Worm (Caenorhabditis elegans): Measurements from ENCODE around the gene cdk-11.1.
A peak's percentile ranks its signal among the peaks of the same experiment; 100 is the strongest.

Gene cdk-11.1

DNA sequence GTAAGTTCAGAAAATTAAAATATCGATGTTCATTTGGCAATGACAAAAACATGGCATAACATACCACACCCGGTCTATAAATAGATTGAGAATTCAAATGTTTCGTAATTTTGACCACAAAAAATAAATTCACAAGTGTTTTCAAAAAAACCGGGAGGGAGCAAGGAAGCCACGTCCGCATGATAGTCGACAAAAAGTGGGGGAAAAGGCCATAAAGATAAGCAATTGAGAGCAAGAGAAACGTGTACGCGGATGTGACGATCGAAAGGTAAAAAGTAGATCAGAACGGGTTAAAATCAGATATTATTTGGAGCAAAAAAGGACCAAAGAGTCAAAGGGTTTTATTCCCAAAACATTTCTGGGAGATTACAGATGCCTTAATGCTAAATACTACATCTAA, 4.3 kb upstream of the cdk-11.1 start (continued):
- TF ChIP-seq nhr-41 (GFP tag; IDR thresholded peaks at IDR 0.05) = no peak
- TF ChIP-seq unc-39 (tag; optimal IDR thresholded peaks at IDR 0.05) = no peak
- no peak for TF ChIP-seq ceh-28 (tag; optimal IDR thresholded peaks at IDR 0.05)
- peak; percentile 62 for TF ChIP-seq dve-1 (tag; optimal IDR thresholded peaks at IDR 0.05; ENCODE audit: insufficient read depth)
- no peak for TF ChIP-seq skn-1 (tag; optimal IDR thresholded peaks at IDR 0.05)
- no peak for TF ChIP-seq duxl-1 (tag; optimal IDR thresholded peaks at IDR 0.05; ENCODE audit: poor library complexity)
- no peak for TF ChIP-seq ztf-11 (tag; optimal IDR thresholded peaks at IDR 0.05)
- no peak for TF ChIP-seq fos-1 (tag; optimal IDR thresholded peaks at IDR 0.05)
- TF ChIP-seq ceh-62 (tag; optimal IDR thresholded peaks at IDR 0.05) = no peak
- peak; percentile 61 for TF ChIP-seq hlh-11 (tag; optimal IDR thresholded peaks at IDR 0.05)
- no peak for TF ChIP-seq R02D3.7 (tag; optimal IDR thresholded peaks at IDR 0.05)
- no peak for TF ChIP-seq mep-1 (tag; optimal IDR thresholded peaks at IDR 0.05)
- TF ChIP-seq aha-1 (tag) = no peak
- TF ChIP-seq hlh-30 (tag; optimal IDR thresholded peaks at IDR 0.05; ENCODE audit: insufficient read depth) = no peak
- TF ChIP-seq gei-8 (GFP tag; optimal IDR thresholded peaks at IDR 0.05) = no peak
- TF ChIP-seq sdz-12 (GFP tag; optimal IDR thresholded peaks at IDR 0.05) = no peak
- TF ChIP-seq ceh-20 (GFP tag; IDR thresholded peaks at IDR 0.05) = no peak
- no peak for TF ChIP-seq F26F4.8 (GFP tag; conservative IDR thresholded peaks at IDR 0.05)
- no peak for TF ChIP-seq lin-39 (tag; optimal IDR thresholded peaks at IDR 0.05)
- no peak for TF ChIP-seq madf-9 (GFP tag; conservative IDR thresholded peaks at IDR 0.05)
- TF ChIP-seq lin-29 (GFP tag; IDR thresholded peaks at IDR 0.05) = no peak
- no peak for TF ChIP-seq nhr-25 (tag; optimal IDR thresholded peaks at IDR 0.05; ENCODE audit: borderline replicate concordance, insufficient read depth)
- TF ChIP-seq nhr-42 (GFP tag; IDR thresholded peaks at IDR 0.05) = no peak
- no peak for TF ChIP-seq Y105C5A.15 (GFP tag; IDR thresholded peaks at IDR 0.05)
- TF ChIP-seq T26A8.4 (GFP tag; IDR thresholded peaks at IDR 0.05) = no peak
- no peak for TF ChIP-seq set-16 (GFP tag; IDR thresholded peaks at IDR 0.05)
- no peak for TF ChIP-seq spr-3 (GFP tag; optimal IDR thresholded peaks at IDR 0.05)

DNA sequence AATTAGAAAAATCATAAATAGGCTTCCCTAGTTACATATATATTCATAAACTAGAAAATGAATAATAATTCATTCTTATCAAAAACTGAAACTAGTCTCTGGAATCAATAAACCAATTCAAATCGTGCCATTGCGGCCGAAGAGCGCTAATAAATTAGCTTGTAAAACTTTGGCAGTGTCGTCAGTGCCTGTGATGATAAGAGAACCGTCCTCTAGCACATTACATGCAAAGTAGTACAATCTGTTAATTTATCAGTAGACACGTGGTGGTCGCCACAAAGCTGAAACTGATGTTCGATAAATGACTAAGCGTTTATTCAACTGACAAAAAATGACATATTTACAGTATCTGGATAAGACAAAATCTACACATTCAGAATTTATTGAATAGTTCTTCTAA, 3.4 kb upstream of the cdk-11.1 start:
- TF ChIP-seq mdl-1 (tag; optimal IDR thresholded peaks at IDR 0.05) (peak in 1 of 2 experiments; percentile 61), nhr-237 (tag; optimal IDR thresholded peaks at IDR 0.05) (no peak), lin-39 (tag; optimal IDR thresholded peaks at IDR 0.05) (no peak), hlh-30 (tag; optimal IDR thresholded peaks at IDR 0.05; ENCODE audit: insufficient read depth) (peak; percentile 17), mes-2 (tag; optimal IDR thresholded peaks at IDR 0.05; ENCODE audit: poor library complexity, severe bottlenecking) (no peak), ztf-7 (tag; optimal IDR thresholded peaks at IDR 0.05) (no peak), egl-43 (GFP tag; IDR thresholded peaks at IDR 0.05) (no peak), lim-7 (GFP tag; IDR thresholded peaks at IDR 0.05) (no peak), T20F7.1 (GFP tag; optimal IDR thresholded peaks at IDR 0.05) (peak; percentile 20), lin-1 (GFP tag; IDR thresholded peaks at IDR 0.05) (peak; percentile 84), nhr-77 (tag; optimal IDR thresholded peaks at IDR 0.05) (peak; percentile 21), ama-1 (optimal IDR thresholded peaks at IDR 0.05) (no peak), dmd-6 (GFP tag; IDR thresholded peaks at IDR 0.05) (peak; percentile 92), ZK337.2 (GFP tag; IDR thresholded peaks at IDR 0.05) (no peak), ceh-44 (GFP tag; IDR thresholded peaks at IDR 0.05) (no peak), ceh-20 (GFP tag; IDR thresholded peaks at IDR 0.05) (peak; percentile 82), dpl-1 (GFP tag; optimal IDR thresholded peaks at IDR 0.05) (no peak), daf-16 (GFP tag; optimal IDR thresholded peaks at IDR 0.05) (no peak), daf-16 (tag; optimal IDR thresholded peaks at IDR 0.05) (peak; percentile 66), F10B5.3 (tag; optimal IDR thresholded peaks at IDR 0.05) (no peak), zfp-3 (GFP tag; conservative IDR thresholded peaks at IDR 0.05) (no peak), aha-1 (tag) (no peak), ZK546.5 (tag; optimal IDR thresholded peaks at IDR 0.05) (no peak), F44E2.7 (GFP tag; IDR thresholded peaks at IDR 0.05) (no peak), rbr-2 (tag; optimal IDR thresholded peaks at IDR 0.05) (no peak), dve-1 (tag; optimal IDR thresholded peaks at IDR 0.05; ENCODE audit: insufficient read depth) (peak; percentile 76), hmg-1.1 (GFP tag; IDR thresholded peaks at IDR 0.05) (no peak), unc-62 (GFP tag; optimal IDR thresholded peaks at IDR 0.05 in 1 of 2) (peak in 1 of 2 experiments; percentile 26), unc-62 (tag; optimal IDR thresholded peaks at IDR 0.05) (no peak), lin-29 (GFP tag; IDR thresholded peaks at IDR 0.05) (no peak), cey-2 (tag; optimal IDR thresholded peaks at IDR 0.05; ENCODE audit: borderline replicate concordance, insufficient read depth) (no peak)
